Fruit fly (Drosophila melanogaster) whole organism, embryonic: ENCODE measurements around the gene msn.

Source experiments
- Adf1 ChIP-seq: fragments of 200-800 bp; sonication (Bioruptor generic); IDR thresholded peaks from 2 replicates; pipeline ENCODE4 v1.3.6; 2022; ENCODE audit warnings: missing biosample characterization, missing genetic modification characterization
- Aef1 ChIP-seq: fragments of 200-800 bp; sonication (Bioruptor generic); IDR thresholded peaks from 3 replicates; pipeline ENCODE4 v1.3.6; 2022; ENCODE audit warnings: missing biosample characterization, missing genetic modification characterization
- CG10565 ChIP-seq: fragments of 200-800 bp; sonication (Bioruptor generic); optimal IDR thresholded peaks from 3 replicates; lab custom pipeline; 2016; ENCODE audit warnings: missing biosample characterization, mild to moderate bottlenecking, missing genetic modification characterization
- CG11085 ChIP-seq: fragments of 200-800 bp; sonication (Bioruptor generic); IDR thresholded peaks from 2 replicates; pipeline ENCODE4 v1.3.6; 2022; ENCODE audit warnings: missing biosample characterization, missing genetic modification characterization
- CG12769 ChIP-seq: fragments of 200-800 bp; sonication (Bioruptor generic); optimal IDR thresholded peaks from 2 replicates; lab custom pipeline; 2019; ENCODE audit warnings: missing biosample characterization, mild to moderate bottlenecking, missing genetic modification characterization, moderate library complexity
- CG13287 ChIP-seq: fragments of 200-800 bp; sonication (Bioruptor generic); IDR thresholded peaks from 2 replicates; pipeline ENCODE4 v1.3.6; 2022; ENCODE audit warnings: missing biosample characterization, missing genetic modification characterization; ENCODE audit not compliant: partially characterized antibody
- CG13894 ChIP-seq: fragments of 200-800 bp; sonication (Bioruptor generic); optimal IDR thresholded peaks from 3 replicates; lab custom pipeline; 2018; ENCODE audit warnings: missing biosample characterization, mild to moderate bottlenecking, missing genetic modification characterization, moderate library complexity
- CG17361 ChIP-seq: fragments of 200-800 bp; sonication (Bioruptor generic); IDR thresholded peaks from 3 replicates; pipeline ENCODE4 v1.3.6; 2022; ENCODE audit warnings: missing biosample characterization, missing genetic modification characterization
- CG17612 ChIP-seq: fragments of 200-800 bp; sonication (Bioruptor generic); IDR thresholded peaks from 2 replicates; pipeline ENCODE4 v1.3.6; 2022; ENCODE audit warnings: missing biosample characterization, missing genetic modification characterization
- CG31365 ChIP-seq: fragments of 200-800 bp; sonication (Bioruptor generic); optimal IDR thresholded peaks from 2 replicates; lab custom pipeline; 2018; ENCODE audit warnings: missing biosample characterization, mild to moderate bottlenecking, missing genetic modification characterization
- CG3407 ChIP-seq: fragments of 200-800 bp; sonication (Bioruptor generic); optimal IDR thresholded peaks from 2 replicates; lab custom pipeline; 2018; ENCODE audit warnings: missing biosample characterization, mild to moderate bottlenecking, missing genetic modification characterization
- CG34224 ChIP-seq: fragments of 200-800 bp; sonication (Bioruptor generic); IDR thresholded peaks from 3 replicates; pipeline ENCODE4 v1.3.6; 2022; ENCODE audit warnings: missing biosample characterization, missing genetic modification characterization; ENCODE audit not compliant: partially characterized antibody
- CG34376 ChIP-seq: fragments of 200-800 bp; sonication (Bioruptor generic); optimal IDR thresholded peaks from 2 replicates; lab custom pipeline; 2018; ENCODE audit warnings: missing biosample characterization, mild to moderate bottlenecking, missing genetic modification characterization
- CG3995 ChIP-seq: fragments of 200-800 bp; sonication (Bioruptor generic); optimal IDR thresholded peaks from 3 replicates; lab custom pipeline; 2016; ENCODE audit warnings: missing biosample characterization, missing genetic modification characterization
- CG4360 ChIP-seq: fragments of 200-800 bp; sonication (Bioruptor generic); IDR thresholded peaks from 2 replicates; pipeline ENCODE4 v1.3.6; 2022; ENCODE audit warnings: missing biosample characterization, missing genetic modification characterization
- CG6813 ChIP-seq: fragments of 200-800 bp; sonication (Bioruptor generic); optimal IDR thresholded peaks from 2 replicates; lab custom pipeline; 2017; ENCODE audit warnings: missing biosample characterization, missing genetic modification characterization, mild to moderate bottlenecking, moderate library complexity, missing genetic modification reagents
- CG8290 ChIP-seq, 3 experiments: fragments of 200-800 bp; sonication (Bioruptor generic); optimal IDR thresholded peaks; 2 replicates each; lab custom pipeline; 2016 to 2019; ENCODE audit warnings: missing biosample characterization in 3 of 3, missing genetic modification characterization in 3 of 3, mild to moderate bottlenecking in 2 of 3, moderate library complexity in 1 of 3
- CG8924 ChIP-seq: fragments of 200-800 bp; optimal IDR thresholded peaks from 3 replicates; lab custom pipeline; 2019; ENCODE audit warnings: missing biosample characterization, mild to moderate bottlenecking, missing genetic modification characterization, moderate library complexity
- Chrac-16 ChIP-seq: fragments of 200-800 bp; sonication (Bioruptor generic); optimal IDR thresholded peaks from 3 replicates; lab custom pipeline; 2016; ENCODE audit warnings: missing biosample characterization, missing genetic modification characterization
- CrebB ChIP-seq: fragments of 200-800 bp; sonication (Bioruptor generic); optimal IDR thresholded peaks from 3 replicates; lab custom pipeline; 2018; ENCODE audit warnings: missing biosample characterization, mild to moderate bottlenecking, missing genetic modification characterization
- D19A ChIP-seq: fragments of 200-800 bp; optimal IDR thresholded peaks from 3 replicates; lab custom pipeline; 2019; ENCODE audit warnings: missing biosample characterization, mild to moderate bottlenecking, missing genetic modification characterization, moderate library complexity
- Dad ChIP-seq: fragments of 200-800 bp; sonication (Bioruptor generic); optimal IDR thresholded peaks from 3 replicates; lab custom pipeline; 2016; ENCODE audit warnings: missing biosample characterization, missing genetic modification characterization
- Dbx ChIP-seq: fragments of 200-800 bp; sonication (Bioruptor generic); IDR thresholded peaks from 3 replicates; pipeline ENCODE4 v1.3.6; 2022; ENCODE audit warnings: missing biosample characterization, missing genetic modification characterization
- HHEX ChIP-seq: fragments of 200-800 bp; sonication (Bioruptor generic); optimal IDR thresholded peaks from 3 replicates; lab custom pipeline; 2017; ENCODE audit warnings: missing biosample characterization, mild to moderate bottlenecking, missing genetic modification characterization, missing genetic modification reagents
- HmgZ ChIP-seq: fragments of 200-800 bp; sonication (Bioruptor generic); optimal IDR thresholded peaks from 2 replicates; lab custom pipeline; 2018; ENCODE audit warnings: missing biosample characterization, mild to moderate bottlenecking, missing genetic modification characterization
- Lim3 ChIP-seq: fragments of 200-800 bp; sonication (Bioruptor generic); IDR thresholded peaks from 2 replicates; pipeline ENCODE4 v1.3.6; 2022; ENCODE audit warnings: missing biosample characterization, missing genetic modification characterization
- MTF-1 ChIP-seq: fragments of 200-800 bp; sonication (Bioruptor generic); optimal IDR thresholded peaks from 2 replicates; lab custom pipeline; 2018; ENCODE audit warnings: missing biosample characterization, mild to moderate bottlenecking, missing genetic modification characterization, borderline replicate concordance
- NK7.1 ChIP-seq: fragments of 200-800 bp; sonication (Bioruptor generic); optimal IDR thresholded peaks from 3 replicates; lab custom pipeline; 2016; ENCODE audit warnings: missing biosample characterization, missing genetic modification characterization
- cato ChIP-seq: fragments of 200-800 bp; sonication (Bioruptor generic); optimal IDR thresholded peaks from 2 replicates; lab custom pipeline; 2016; ENCODE audit warnings: missing biosample characterization, missing genetic modification characterization, borderline replicate concordance
- chinmo ChIP-seq: fragments of 200-800 bp; sonication (Bioruptor generic); IDR thresholded peaks from 4 replicates; pipeline ENCODE4 v1.3.6; 2022; ENCODE audit warnings: missing biosample characterization, missing genetic modification characterization; ENCODE audit not compliant: partially characterized antibody
- crol ChIP-seq: fragments of 200-800 bp; sonication (Bioruptor generic); IDR thresholded peaks from 2 replicates; pipeline ENCODE4 v1.3.6; 2022; ENCODE audit warnings: missing biosample characterization, missing genetic modification characterization
- disco-r ChIP-seq: fragments of 200-800 bp; sonication (Bioruptor generic); optimal IDR thresholded peaks from 2 replicates; lab custom pipeline; 2016; ENCODE audit warnings: missing biosample characterization, missing genetic modification characterization
- en ChIP-seq: fragments of 200-800 bp; sonication (Bioruptor generic); optimal IDR thresholded peaks from 2 replicates; lab custom pipeline; 2016; ENCODE audit warnings: missing biosample characterization, missing genetic modification characterization
- gro ChIP-seq: fragments of 200-800 bp; sonication (Bioruptor generic); optimal IDR thresholded peaks from 2 replicates; lab custom pipeline; 2016; ENCODE audit warnings: missing biosample characterization, missing genetic modification characterization
- h ChIP-seq: fragments of >200 bp; optimal IDR thresholded peaks from 2 replicates; lab custom pipeline; 2017
- hb ChIP-seq: fragments of 200-800 bp; sonication (Bioruptor generic); IDR thresholded peaks from 3 replicates; pipeline ENCODE4 v1.3.6; 2022; ENCODE audit warnings: missing biosample characterization, missing genetic modification characterization; ENCODE audit not compliant: partially characterized antibody
- jing ChIP-seq: fragments of 200-800 bp; sonication (Bioruptor generic); optimal IDR thresholded peaks from 2 replicates; lab custom pipeline; 2018; ENCODE audit warnings: missing biosample characterization, mild to moderate bottlenecking, missing genetic modification characterization
- kah ChIP-seq: fragments of 200-800 bp; sonication (Bioruptor generic); optimal IDR thresholded peaks from 2 replicates; lab custom pipeline; 2018; ENCODE audit warnings: missing biosample characterization, mild to moderate bottlenecking, missing genetic modification characterization
- lab ChIP-seq: fragments of 200-800 bp; sonication (Bioruptor generic); optimal IDR thresholded peaks from 3 replicates; lab custom pipeline; 2017; ENCODE audit warnings: missing biosample characterization, missing genetic modification characterization, mild to moderate bottlenecking, moderate library complexity, missing genetic modification reagents
- prd ChIP-seq, 3 experiments: fragments of >200 bp in 2 of 3; fragments of 200-800 bp in 1 of 3; sonication (Bioruptor generic) in 1 of 3; optimal IDR thresholded peaks in 2 of 3; IDR thresholded peaks in 1 of 3; 2 replicates in 2 of 3; 3 replicates in 1 of 3; pipeline versions ENCODE4 v1.3.6 to Lab custom; 2017 to 2022; ENCODE audit warnings: missing biosample characterization in 1 of 3, missing genetic modification characterization in 1 of 3
- psq ChIP-seq: fragments of 200-800 bp; sonication (Bioruptor generic); optimal IDR thresholded peaks from 2 replicates; lab custom pipeline; 2017; ENCODE audit warnings: missing biosample characterization, missing genetic modification characterization
- pzg ChIP-seq: fragments of 200-800 bp; sonication (Bioruptor generic); optimal IDR thresholded peaks from 3 replicates; lab custom pipeline; 2018; ENCODE audit warnings: missing biosample characterization, mild to moderate bottlenecking, missing genetic modification characterization, moderate library complexity
- tio ChIP-seq: fragments of 200-800 bp; sonication (Bioruptor generic); optimal IDR thresholded peaks from 2 replicates; lab custom pipeline; 2017; ENCODE audit warnings: missing biosample characterization, missing genetic modification characterization, inconsistent platforms
- ttk ChIP-seq: fragments of 200-800 bp; sonication (Bioruptor generic); IDR thresholded peaks from 2 replicates; pipeline ENCODE4 v2.1.2; 2022; ENCODE audit warnings: missing biosample characterization, missing genetic modification characterization
- tx ChIP-seq: fragments of 200-800 bp; sonication (Bioruptor generic); optimal IDR thresholded peaks from 2 replicates; lab custom pipeline; 2016; ENCODE audit warnings: missing biosample characterization, missing genetic modification characterization
- yki ChIP-seq: fragments of >200 bp; optimal IDR thresholded peaks from 3 replicates; lab custom pipeline; 2018
- zen2 ChIP-seq: fragments of 200-800 bp; sonication (Bioruptor generic); IDR thresholded peaks from 3 replicates; pipeline ENCODE4 v1.3.6; 2022; ENCODE audit warnings: missing biosample characterization, missing genetic modification characterization; ENCODE audit not compliant: partially characterized antibody

The msn gene

DNA sequence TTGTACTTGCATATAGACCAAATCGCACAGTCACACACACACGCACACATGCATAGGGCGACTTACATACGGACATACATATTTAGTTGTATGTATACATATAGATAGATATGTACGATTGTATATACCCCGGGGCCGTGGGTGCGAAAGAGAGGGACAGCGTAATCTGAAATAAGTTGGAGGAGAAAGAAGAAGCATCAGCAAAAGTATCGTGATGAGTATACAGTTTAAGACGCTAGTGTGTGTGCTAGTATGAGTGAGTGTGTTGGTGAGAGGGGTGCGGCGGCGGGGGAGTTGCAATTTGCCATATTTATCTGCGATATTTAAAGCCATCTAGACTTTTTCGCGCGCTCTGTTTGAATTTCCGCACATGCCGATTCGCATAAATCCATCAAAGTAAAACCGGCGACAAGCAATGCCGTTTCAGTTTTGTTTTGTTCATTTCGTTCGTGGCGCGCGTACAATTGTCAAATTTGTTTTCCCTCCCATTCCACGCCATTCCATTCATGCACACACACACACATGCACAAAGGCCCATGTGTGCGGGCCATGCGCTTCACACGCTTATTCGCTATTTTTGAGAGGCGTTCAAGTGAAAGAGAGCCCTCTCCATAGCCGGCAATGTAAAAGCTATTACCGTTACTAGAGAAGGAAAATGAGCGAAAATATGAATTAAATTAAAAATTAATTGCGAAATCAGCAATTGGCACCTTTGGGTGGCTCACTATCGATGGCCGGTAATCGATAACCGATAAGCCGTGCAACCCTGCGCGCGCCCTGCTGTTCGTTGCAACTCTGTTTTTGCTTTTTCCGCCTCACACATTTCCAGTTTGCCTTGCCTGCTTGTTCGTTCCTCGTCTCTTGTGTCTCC, 48.8 kb upstream of the msn start (continued):
- TF ChIP-seq CG3995 (GFP tag; lab: Kevin White, UChicago) (peak; percentile 67), gro (GFP tag; lab: Kevin White, UChicago) (peak; percentile 73), tx (GFP tag; lab: Kevin White, UChicago) (peak; percentile 55), CrebB (peak; percentile 84), CG17361 (peak; percentile 67), CG11085 (GFP tag; lab: Robert Waterston, UW) (peak; percentile 79), CG8924 (tag; lab: Kevin White, UChicago) (peak; percentile 47), jing (GFP tag; lab: Kevin White, UChicago) (no peak)

DNA sequence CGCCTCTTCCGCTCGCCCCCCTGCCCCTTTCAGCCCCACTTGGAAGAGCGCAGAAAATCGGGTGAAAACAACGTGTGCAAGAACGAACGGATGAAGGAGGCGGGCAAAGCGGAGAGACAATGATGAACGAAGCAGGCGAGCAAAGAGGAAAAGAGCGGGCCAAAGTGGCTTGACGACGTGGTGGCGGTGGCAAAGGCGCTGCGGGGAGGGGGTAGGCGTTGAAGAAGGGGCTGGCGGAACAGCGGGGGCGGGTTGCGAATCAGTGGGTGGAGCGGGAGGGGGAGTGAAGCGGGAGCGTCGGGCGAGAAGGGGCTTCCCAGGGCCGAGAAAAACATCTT, 46.4 kb upstream of the msn start:
- TF ChIP-seq chinmo (GFP tag; lab: Robert Waterston, UW): peak; percentile 89; the same call in 1 of the 4 replicates
- no peak for TF ChIP-seq CG4360 (GFP tag; lab: Robert Waterston, UW)
- no peak for TF ChIP-seq tio (GFP tag; lab: Kevin White, UChicago)
- TF ChIP-seq CG17612: no peak
- TF ChIP-seq Adf1 (GFP tag; lab: Robert Waterston, UW): peak; percentile 66
- TF ChIP-seq CG8290 (GFP tag; optimal IDR thresholded peaks at IDR 0.05; lab: Kevin White, UChicago): no peak
- TF ChIP-seq CG8290 (tag; optimal IDR thresholded peaks at IDR 0.05; lab: Kevin White, UChicago): peak in 1 of 2 experiments; percentile 10
- no peak for TF ChIP-seq Aef1 (GFP tag; lab: Robert Waterston, UW)
- no peak for TF ChIP-seq HHEX
- TF ChIP-seq MTF-1: no peak
- TF ChIP-seq zen2: peak; percentile 38; the same call in 1 of the 3 replicates
- no peak for TF ChIP-seq CG3407 (GFP tag; lab: Kevin White, UChicago)
- TF ChIP-seq hb (GFP tag; lab: Robert Waterston, UW): no peak
- TF ChIP-seq CG10565 (GFP tag; lab: Kevin White, UChicago): no peak
- no peak for TF ChIP-seq en
- 0 out of 3 replicates have a peak, but pooled peaks have one; percentile 39 for TF ChIP-seq CG34224 (GFP tag; lab: Robert Waterston, UW)
- 0 out of 3 replicates have a peak, but pooled peaks have one; percentile 9 for TF ChIP-seq Dbx (GFP tag; lab: Robert Waterston, UW)
- no peak for TF ChIP-seq Lim3 (GFP tag; lab: Robert Waterston, UW)
- no peak for TF ChIP-seq CG31365 (tag; lab: Kevin White, UChicago)
- peak; percentile 6 for TF ChIP-seq HmgZ (tag; lab: Kevin White, UChicago)
- TF ChIP-seq Chrac-16 (GFP tag; lab: Kevin White, UChicago): no peak
- peak; percentile 100 for TF ChIP-seq crol (GFP tag; lab: Robert Waterston, UW)
- no peak for TF ChIP-seq yki (lab: Kevin White, UChicago)
- peak; percentile 100 for TF ChIP-seq psq (GFP tag; lab: Kevin White, UChicago)
- peak; percentile 62 for TF ChIP-seq D19A
- peak; percentile 20 for TF ChIP-seq CG13894 (tag; lab: Kevin White, UChicago)
- TF ChIP-seq lab (GFP tag; lab: Kevin White, UChicago): peak; percentile 6
- peak; percentile 36 for TF ChIP-seq h
- no peak for TF ChIP-seq NK7.1 (GFP tag; lab: Kevin White, UChicago)
- no peak for TF ChIP-seq cato (GFP tag; lab: Kevin White, UChicago)
- no peak; the same call in 1 of the 2 replicates for TF ChIP-seq CG13287
- no peak for TF ChIP-seq kah
- peak; percentile 58 for TF ChIP-seq CG12769
- no peak for TF ChIP-seq Dad (GFP tag; lab: Kevin White, UChicago)
- TF ChIP-seq prd (optimal IDR thresholded peaks at IDR 0.05; lab: Kevin White, UChicago): no peak
- TF ChIP-seq prd (GFP tag; IDR thresholded peaks at IDR 0.05; lab: Robert Waterston, UW): no peak
- no peak for TF ChIP-seq disco-r (GFP tag; lab: Kevin White, UChicago)
- no peak for TF ChIP-seq CG6813
- TF ChIP-seq ttk (GFP tag; lab: Robert Waterston, UW): 0 out of 2 replicates have a peak, but pooled peaks have one; percentile 11
- TF ChIP-seq CG34376: peak; percentile 7
- peak; percentile 20 for TF ChIP-seq pzg (GFP tag; lab: Kevin White, UChicago)
